Worm (Caenorhabditis elegans) whole organism, early embryonic: ENCODE data around the gene F56D6.18.
"Not testable (repeated sequence)": the region's sequence is repeated elsewhere in the genome, so short reads cannot be mapped to it uniquely, and the experiment has no call there.

Experiments used
- B0310.2 ChIP-seq: sonication (generic microtip); optimal IDR thresholded peaks from 2 replicates; lab custom pipeline; 2016; ENCODE audit warnings: mild to moderate bottlenecking, missing genetic modification characterization, missing compliant biosample characterization
- F13C5.2 ChIP-seq: sonication (generic microtip); optimal IDR thresholded peaks from 2 replicates; lab custom pipeline; 2017; ENCODE audit warnings: mild to moderate bottlenecking, missing genetic modification characterization, inconsistent platforms, missing compliant biosample characterization
- aly-1 ChIP-seq: sonication (generic microtip); optimal IDR thresholded peaks from 2 replicates; lab custom pipeline; 2016; ENCODE audit warnings: missing genetic modification characterization, missing compliant biosample characterization
- ama-1 ChIP-seq: fragments of 150-350 bp; optimal IDR thresholded peaks from 2 replicates; lab custom pipeline; 2014
- ceh-13 ChIP-seq: fragments of 200-800 bp; sonication (Bioruptor generic); optimal IDR thresholded peaks from 2 replicates; lab custom pipeline; 2018; ENCODE audit warnings: mild to moderate bottlenecking, missing genetic modification characterization, missing compliant biosample characterization
- ceh-36 ChIP-seq: sonication (generic microtip); optimal IDR thresholded peaks from 2 replicates; lab custom pipeline; 2016; ENCODE audit warnings: missing genetic modification characterization, inconsistent platforms, missing compliant biosample characterization
- ets-7 ChIP-seq: sonication (generic microtip); optimal IDR thresholded peaks from 2 replicates; lab custom pipeline; 2016; ENCODE audit warnings: missing genotype, missing genetic modification characterization, missing compliant biosample characterization
- flt-1 ChIP-seq: fragments of 200-800 bp; sonication (Bioruptor generic); IDR thresholded peaks from 2 replicates; pipeline ENCODE4 v1.3.6; 2022; ENCODE audit warnings: missing genetic modification characterization, missing compliant biosample characterization
- hmbx-1 ChIP-seq: sonication (generic microtip); optimal IDR thresholded peaks from 2 replicates; lab custom pipeline; 2016; ENCODE audit warnings: mild to moderate bottlenecking, missing genetic modification characterization, missing compliant biosample characterization
- hmg-4 ChIP-seq: fragments of 200-800 bp; sonication (Bioruptor generic); optimal IDR thresholded peaks from 2 replicates; lab custom pipeline; 2018; ENCODE audit warnings: mild to moderate bottlenecking, missing genetic modification characterization, missing compliant biosample characterization
- hnd-1 ChIP-seq: sonication (generic microtip); optimal IDR thresholded peaks from 2 replicates; lab custom pipeline; 2016; ENCODE audit warnings: missing genetic modification characterization, missing compliant biosample characterization
- pes-1 ChIP-seq: fragments of 200-800 bp; sonication (Bioruptor generic); IDR thresholded peaks from 2 replicates; pipeline ENCODE4 v1.3.6; 2022; ENCODE audit warnings: missing genetic modification reagents, missing genetic modification characterization, missing compliant biosample characterization
- scrt-1 ChIP-seq: fragments of 200-800 bp; sonication (Bioruptor generic); IDR thresholded peaks from 2 replicates; pipeline ENCODE4 v1.3.6; 2022; ENCODE audit warnings: missing genetic modification characterization, missing compliant biosample characterization
- sea-1 ChIP-seq: fragments of 200-800 bp; sonication (Bioruptor generic); conservative IDR thresholded peaks from 2 replicates; pipeline ENCODE4 v1.3.6; 2022; ENCODE audit warnings: missing genetic modification characterization, missing compliant biosample characterization
- tbx-11 ChIP-seq: fragments of 200-800 bp; sonication (Bioruptor generic); IDR thresholded peaks from 2 replicates; pipeline ENCODE4 v1.3.6; 2022; ENCODE audit warnings: missing genetic modification characterization, missing compliant biosample characterization
- tbx-37 ChIP-seq: fragments of 200-800 bp; sonication (Bioruptor generic); conservative IDR thresholded peaks from 2 replicates; pipeline ENCODE4 v1.3.6; 2022; ENCODE audit warnings: missing genetic modification reagents, missing genetic modification characterization, missing compliant biosample characterization
- tra-4 ChIP-seq: sonication (generic microtip); optimal IDR thresholded peaks from 2 replicates; lab custom pipeline; 2017; ENCODE audit warnings: missing genetic modification characterization, missing compliant biosample characterization

The F56D6.18 gene

ce11 chrIV:3941658-3942328 is 30.0 kb upstream of the F56D6.18 start, which contains the start of gene clec-174:
clec-174 (minus strand) TSS chrIV:3941708.
- no peak for TF ChIP-seq ama-1
- TF ChIP-seq tbx-11 (GFP tag; lab: Robert Waterston, UW), result no peak
- no peak for TF ChIP-seq ets-7
- TF ChIP-seq tbx-37 (GFP tag; lab: Robert Waterston, UW), result no peak
- no peak for TF ChIP-seq aly-1 (tag; lab: Kevin White, UChicago)
- no peak for TF ChIP-seq F13C5.2 (tag; lab: Kevin White, UChicago)
- TF ChIP-seq ceh-13, result no peak
- TF ChIP-seq hmg-4, result no peak
- no peak for TF ChIP-seq pes-1 (GFP tag; lab: Robert Waterston, UW)
- TF ChIP-seq hmbx-1, result no peak
- TF ChIP-seq B0310.2 (tag; lab: Kevin White, UChicago), result no peak
- TF ChIP-seq ceh-36, result no peak
- no peak for TF ChIP-seq sea-1

- TF ChIP-seq sea-1, result no peak
- TF ChIP-seq hmg-4, result no peak
- TF ChIP-seq B0310.2 (tag; lab: Kevin White, UChicago), result no peak
- TF ChIP-seq ets-7, result no peak
- TF ChIP-seq tbx-37 (GFP tag; lab: Robert Waterston, UW), result no peak
- no peak for TF ChIP-seq hmbx-1
- no peak for TF ChIP-seq pes-1 (GFP tag; lab: Robert Waterston, UW)
- TF ChIP-seq ama-1, result no peak
- no peak for TF ChIP-seq ceh-13
- no peak for TF ChIP-seq scrt-1
- no peak for TF ChIP-seq tra-4 (tag; lab: Kevin White, UChicago)
- TF ChIP-seq flt-1 (GFP tag; lab: Robert Waterston, UW), result no peak
- no peak for TF ChIP-seq aly-1 (tag; lab: Kevin White, UChicago)
- TF ChIP-seq hnd-1, result no peak
- no peak for TF ChIP-seq ceh-36
- TF ChIP-seq tbx-11 (GFP tag; lab: Robert Waterston, UW), result no peak
- TF ChIP-seq F13C5.2 (tag; lab: Kevin White, UChicago), result no peak
These were observed 25.3 kb upstream of the F56D6.18 start, which contains the start of gene clec-71 for ce11 chrIV:3937097-3937496. clec-71 (plus strand) TSS chrIV:3937458.

- not testable (repeated sequence) for TF ChIP-seq tbx-11 (GFP tag; lab: Robert Waterston, UW); tbx-37 (GFP tag; lab: Robert Waterston, UW); sea-1
These were observed 20.7 kb upstream of the F56D6.18 start, which contains the start of gene clec-70 for ce11 chrIV:3932408-3932807. clec-70 (plus strand) TSS chrIV:3932708.

ce11 chrIV:3926117-3926516 is 14.4 kb upstream of the F56D6.18 start, which contains the start of gene clec-68:
clec-68 (plus strand) TSS chrIV:3926417.
- TF ChIP-seq hnd-1 (no peak), ceh-13 (no peak), scrt-1 (no peak), hmbx-1 (no peak)

- TF ChIP-seq pes-1 (GFP tag; lab: Robert Waterston, UW) (no peak), flt-1 (GFP tag; lab: Robert Waterston, UW) (no peak), B0310.2 (tag; lab: Kevin White, UChicago) (no peak), hnd-1 (no peak), sea-1 (no peak), ceh-13 (no peak), tbx-11 (GFP tag; lab: Robert Waterston, UW) (no peak)
These were observed 10.2 kb upstream of the F56D6.18 start, which contains the start of gene clec-67 for ce11 chrIV:3921898-3922297. clec-67 (plus strand) TSS chrIV:3922165.

- TF ChIP-seq F13C5.2 (tag; lab: Kevin White, UChicago) (no peak), ama-1 (no peak)
These were observed 7.8 kb upstream of the F56D6.18 start, which contains the start of gene srz-19 for ce11 chrIV:3919506-3919905. srz-19 (plus strand) TSS chrIV:3919806.

- TF ChIP-seq hnd-1 (no peak), sea-1 (no peak)
These were observed 6.4 kb upstream of the F56D6.18 start, which contains the start of gene F56D6.23 for ce11 chrIV:3918160-3918559. F56D6.23 (plus strand) TSS chrIV:3918460.

ce11 chrIV:3917405-3917804 is 5.7 kb upstream of the F56D6.18 start, which contains the start of gene F56D6.14:
F56D6.14 (plus strand) TSS chrIV:3917705.
- TF ChIP-seq F13C5.2 (tag; lab: Kevin White, UChicago), result no peak
- TF ChIP-seq tbx-37 (GFP tag; lab: Robert Waterston, UW), result no peak
- TF ChIP-seq aly-1 (tag; lab: Kevin White, UChicago), result no peak
- no peak for TF ChIP-seq pes-1 (GFP tag; lab: Robert Waterston, UW)
- no peak for TF ChIP-seq tra-4 (tag; lab: Kevin White, UChicago)
- TF ChIP-seq scrt-1, result no peak
- no peak for TF ChIP-seq B0310.2 (tag; lab: Kevin White, UChicago)
- no peak for TF ChIP-seq ceh-36
- TF ChIP-seq sea-1, result no peak
- no peak for TF ChIP-seq hmbx-1
- no peak for TF ChIP-seq hmg-4
- TF ChIP-seq ama-1, result no peak
- TF ChIP-seq ceh-13, result no peak
- no peak for TF ChIP-seq hnd-1
- no peak for TF ChIP-seq flt-1 (GFP tag; lab: Robert Waterston, UW)
- TF ChIP-seq tbx-11 (GFP tag; lab: Robert Waterston, UW), result no peak
- no peak for TF ChIP-seq ets-7

ce11 chrIV:3915296-3915695 is 3.5 kb upstream of the F56D6.18 start, which contains the start of gene srz-20:
srz-20 (plus strand) TSS chrIV:3915596.
- no peak for TF ChIP-seq hmbx-1
- no peak for TF ChIP-seq scrt-1
- TF ChIP-seq ceh-13, result no peak
- no peak for TF ChIP-seq pes-1 (GFP tag; lab: Robert Waterston, UW)
- no peak for TF ChIP-seq sea-1
- TF ChIP-seq F13C5.2 (tag; lab: Kevin White, UChicago), result no peak
- TF ChIP-seq ets-7, result no peak
- no peak for TF ChIP-seq tra-4 (tag; lab: Kevin White, UChicago)
- no peak for TF ChIP-seq flt-1 (GFP tag; lab: Robert Waterston, UW)
- TF ChIP-seq aly-1 (tag; lab: Kevin White, UChicago), result no peak
- TF ChIP-seq ceh-36, result no peak
- TF ChIP-seq ama-1, result no peak
- no peak for TF ChIP-seq hmg-4
- TF ChIP-seq hnd-1, result no peak
